Worm (Caenorhabditis elegans) whole organism, L1 larva: Measurements from ENCODE around the gene snap-1.

Source experiments
- C04F5.9 ChIP-seq: sonication (generic microtip); optimal IDR thresholded peaks from 2 replicates; lab custom pipeline; 2016; ENCODE audit warnings: missing genetic modification characterization, missing compliant biosample characterization
- C16A3.4 ChIP-seq: fragments of 150-350 bp; optimal IDR thresholded peaks from 2 replicates; lab custom pipeline; 2014; ENCODE audit warnings: missing biosample characterization, missing genetic modification characterization
- C34B4.2 ChIP-seq: sonication (generic microtip); optimal IDR thresholded peaks from 2 replicates; lab custom pipeline; 2017; ENCODE audit warnings: mild to moderate bottlenecking, missing genetic modification characterization, missing compliant biosample characterization
- aha-1 ChIP-seq: fragments of 150-350 bp; optimal IDR thresholded peaks from 2 replicates; lab custom pipeline; 2014; ENCODE audit warnings: missing biosample characterization, missing genetic modification characterization
- alr-1 ChIP-seq: fragments of 200-800 bp; sonication (Bioruptor generic); optimal IDR thresholded peaks from 2 replicates; lab custom pipeline; 2018; ENCODE audit warnings: borderline replicate concordance, mild to moderate bottlenecking, missing genetic modification characterization, missing compliant biosample characterization
- aly-2 ChIP-seq: fragments of 150-350 bp; optimal IDR thresholded peaks from 2 replicates; lab custom pipeline; 2014; ENCODE audit warnings: missing biosample characterization, missing genetic modification characterization
- blmp-1 ChIP-seq: fragments of 150-350 bp; optimal IDR thresholded peaks from 2 replicates; lab custom pipeline; 2014; ENCODE audit warnings: missing biosample characterization, missing genetic modification characterization
- ceh-82 ChIP-seq, 3 experiments: fragments of 150-350 bp in 1 of 3; sonication (generic microtip) in 2 of 3; optimal IDR thresholded peaks; 2 replicates each; lab custom pipeline; 2014 to 2017; ENCODE audit warnings: missing biosample characterization in 3 of 3, missing genetic modification characterization in 3 of 3
- dpl-1 ChIP-seq, 3 experiments: fragments of 150-350 bp in 2 of 3; sonication (generic microtip) in 1 of 3; optimal IDR thresholded peaks; 2 replicates each; lab custom pipeline; 2014 to 2017; ENCODE audit warnings: missing biosample characterization in 3 of 3, missing genetic modification characterization in 3 of 3, missing genetic modification reagents in 3 of 3
- dsc-1 ChIP-seq: sonication (generic microtip); optimal IDR thresholded peaks from 2 replicates; lab custom pipeline; 2016; ENCODE audit warnings: mild to moderate bottlenecking, missing genetic modification characterization, missing compliant biosample characterization
- efl-1 ChIP-seq, 4 experiments: fragments of 150-350 bp; optimal IDR thresholded peaks in 3 of 4; peaks in 1 of 4; 1 replicate in 1 of 4; 2 replicates in 3 of 4; lab custom pipeline; 2014; ENCODE audit warnings: missing biosample characterization in 2 of 4, missing genetic modification characterization in 2 of 4, missing genetic modification reagents in 2 of 4
- egl-13 ChIP-seq: sonication (generic microtip); optimal IDR thresholded peaks from 2 replicates; lab custom pipeline; 2016; ENCODE audit warnings: missing genotype, missing genetic modification reagents, missing genetic modification characterization, missing compliant biosample characterization
- elt-3 ChIP-seq, 6 experiments: fragments of 150-350 bp in 1 of 6; sonication (generic microtip); optimal IDR thresholded peaks; 2 replicates each; lab custom pipeline; 2017 to 2018; ENCODE audit warnings: missing biosample characterization in 6 of 6, missing genetic modification characterization in 6 of 6, inconsistent platforms in 1 of 6
- ets-5 ChIP-seq: fragments of 200-800 bp; sonication (Bioruptor generic); IDR thresholded peaks from 2 replicates; pipeline ENCODE4 v1.3.6; 2022; ENCODE audit warnings: missing genetic modification characterization, missing compliant biosample characterization
- fkh-10 ChIP-seq: sonication (generic microtip); optimal IDR thresholded peaks from 2 replicates; lab custom pipeline; 2017; ENCODE audit warnings: missing biosample characterization, missing genetic modification reagents, missing genetic modification characterization
- fkh-4 ChIP-seq: sonication (generic microtip); optimal IDR thresholded peaks from 2 replicates; lab custom pipeline; 2016; ENCODE audit warnings: missing compliant biosample characterization, missing genetic modification characterization, borderline replicate concordance
- fos-1 ChIP-seq: fragments of 150-350 bp; optimal IDR thresholded peaks from 2 replicates; lab custom pipeline; 2014; ENCODE audit warnings: missing biosample characterization, missing genetic modification characterization
- irx-1 ChIP-seq: sonication (generic microtip); optimal IDR thresholded peaks from 2 replicates; lab custom pipeline; 2016; ENCODE audit warnings: missing genetic modification characterization, missing compliant biosample characterization
- jun-1 ChIP-seq: fragments of 150-350 bp; optimal IDR thresholded peaks from 2 replicates; lab custom pipeline; 2014; ENCODE audit warnings: missing biosample characterization, missing genetic modification reagents, missing genetic modification characterization
- lin-13 ChIP-seq: fragments of 150-350 bp; optimal IDR thresholded peaks from 2 replicates; lab custom pipeline; 2014; ENCODE audit warnings: missing biosample characterization, missing genetic modification reagents, missing genetic modification characterization
- lin-14 ChIP-seq: fragments of 200-800 bp; sonication (Bioruptor generic); optimal IDR thresholded peaks from 2 replicates; lab custom pipeline; 2018; ENCODE audit warnings: mild to moderate bottlenecking, missing genetic modification characterization, moderate library complexity, missing compliant biosample characterization
- lin-15B ChIP-seq: fragments of 150-350 bp; sonication (generic microtip); optimal IDR thresholded peaks from 3 replicates; lab custom pipeline; 2014; ENCODE audit warnings: missing biosample characterization, missing genetic modification characterization
- lin-35 ChIP-seq, 2 experiments: fragments of 150-350 bp; optimal IDR thresholded peaks; 2 replicates each; lab custom pipeline; 2014; ENCODE audit warnings: missing biosample characterization in 2 of 2, missing genetic modification characterization in 2 of 2, missing genetic modification reagents in 2 of 2
- lin-39 ChIP-seq: fragments of 150-350 bp; optimal IDR thresholded peaks from 2 replicates; lab custom pipeline; 2014; ENCODE audit warnings: missing biosample characterization, missing genetic modification reagents, missing genetic modification characterization
- mdl-1 ChIP-seq, 2 experiments: fragments of 150-350 bp; optimal IDR thresholded peaks; 2 replicates each; lab custom pipeline; 2014 to 2017; ENCODE audit warnings: missing biosample characterization in 2 of 2, missing genetic modification characterization in 2 of 2, inconsistent platforms in 1 of 2
- mef-2 ChIP-seq: fragments of 150-350 bp; optimal IDR thresholded peaks from 2 replicates; lab custom pipeline; 2014; ENCODE audit warnings: missing biosample characterization, missing genetic modification characterization
- mep-1 ChIP-seq: fragments of 150-350 bp; optimal IDR thresholded peaks from 2 replicates; lab custom pipeline; 2014; ENCODE audit warnings: missing biosample characterization, missing genetic modification characterization
- nhr-20 ChIP-seq: sonication (generic microtip); optimal IDR thresholded peaks from 2 replicates; lab custom pipeline; 2016; ENCODE audit warnings: mild to moderate bottlenecking, missing genetic modification characterization, missing compliant biosample characterization
- nhr-71 ChIP-seq: sonication (generic microtip); optimal IDR thresholded peaks from 2 replicates; lab custom pipeline; 2016; ENCODE audit warnings: mild to moderate bottlenecking, missing genetic modification characterization, moderate library complexity, missing compliant biosample characterization
- nhr-76 ChIP-seq: sonication (generic microtip); optimal IDR thresholded peaks from 2 replicates; lab custom pipeline; 2017; ENCODE audit warnings: missing biosample characterization, missing genetic modification characterization
- nhr-77 ChIP-seq: fragments of 150-350 bp; optimal IDR thresholded peaks from 2 replicates; lab custom pipeline; 2014; ENCODE audit warnings: missing biosample characterization, missing genetic modification characterization
- pqm-1 ChIP-seq: sonication (generic microtip); optimal IDR thresholded peaks from 3 replicates; lab custom pipeline; 2017; ENCODE audit warnings: missing biosample characterization, missing genetic modification characterization
- rnt-1 ChIP-seq: sonication (generic microtip); optimal IDR thresholded peaks from 2 replicates; lab custom pipeline; 2016; ENCODE audit warnings: mild to moderate bottlenecking, missing genetic modification characterization, moderate library complexity, missing compliant biosample characterization
- skn-1 ChIP-seq: fragments of 150-350 bp; optimal IDR thresholded peaks from 2 replicates; lab custom pipeline; 2014; ENCODE audit warnings: missing biosample characterization, missing genetic modification characterization
- snu-23 ChIP-seq: sonication (generic microtip); optimal IDR thresholded peaks from 2 replicates; lab custom pipeline; 2016; ENCODE audit warnings: missing genetic modification characterization, missing compliant biosample characterization
- sox-4 ChIP-seq: sonication (generic microtip); optimal IDR thresholded peaks from 2 replicates; lab custom pipeline; 2016; ENCODE audit warnings: missing genetic modification characterization, missing compliant biosample characterization
- sptf-1 ChIP-seq: fragments of 150-350 bp; optimal IDR thresholded peaks from 2 replicates; lab custom pipeline; 2014; ENCODE audit warnings: missing biosample characterization, missing genetic modification characterization
- swsn-7 ChIP-seq: sonication (generic microtip); optimal IDR thresholded peaks from 2 replicates; lab custom pipeline; 2016; ENCODE audit warnings: missing genetic modification characterization, missing compliant biosample characterization
- tbx-2 ChIP-seq: sonication (generic microtip); optimal IDR thresholded peaks from 2 replicates; lab custom pipeline; 2016; ENCODE audit warnings: missing genetic modification characterization, missing compliant biosample characterization
- tlp-1 ChIP-seq: fragments of 150-350 bp; optimal IDR thresholded peaks from 2 replicates; lab custom pipeline; 2014; ENCODE audit warnings: missing biosample characterization, missing genetic modification characterization
- unc-30 ChIP-seq: sonication (generic microtip); optimal IDR thresholded peaks from 2 replicates; lab custom pipeline; 2017; ENCODE audit warnings: missing biosample characterization, missing genetic modification characterization
- unc-62 ChIP-seq: fragments of 150-350 bp; optimal IDR thresholded peaks from 2 replicates; lab custom pipeline; 2014; ENCODE audit warnings: missing biosample characterization, missing genetic modification reagents, missing genetic modification characterization
- unc-98 ChIP-seq: fragments of 200-800 bp; sonication (Bioruptor generic); IDR thresholded peaks from 2 replicates; pipeline ENCODE4 v1.3.6; 2022; ENCODE audit warnings: missing genetic modification characterization, missing compliant biosample characterization
- zag-1 ChIP-seq: fragments of 150-350 bp; optimal IDR thresholded peaks from 2 replicates; lab custom pipeline; 2014; ENCODE audit warnings: missing biosample characterization, missing genetic modification characterization
- ztf-11 ChIP-seq, 2 experiments: sonication (generic microtip); optimal IDR thresholded peaks; 2 replicates each; lab custom pipeline; 2016 to 2017; ENCODE audit warnings: missing genetic modification characterization in 2 of 2, missing biosample characterization in 1 of 2, missing compliant biosample characterization in 1 of 2
- ztf-4 ChIP-seq: fragments of 150-350 bp; optimal IDR thresholded peaks from 2 replicates; lab custom pipeline; 2014; ENCODE audit warnings: missing biosample characterization, missing genetic modification characterization

Gene snap-1

DNA sequence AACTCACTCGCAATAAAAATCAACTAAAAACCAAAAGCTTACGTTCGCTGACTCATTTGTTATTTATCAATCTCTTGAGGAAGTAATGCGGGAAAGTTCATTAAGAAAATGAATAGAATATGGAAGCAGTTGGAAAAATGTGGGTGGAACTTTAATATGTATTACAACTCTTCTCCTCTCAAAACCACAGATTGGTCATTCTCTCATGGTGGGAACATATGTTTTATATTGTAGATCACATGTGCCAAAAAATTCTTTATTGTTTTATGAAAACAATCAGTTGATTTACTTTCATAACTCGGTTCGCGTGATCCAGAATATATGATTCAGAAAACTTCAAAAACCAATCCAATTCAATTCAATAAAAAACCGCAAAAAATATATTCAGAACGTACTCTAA is 41.3 kb downstream of the snap-1 start:
- no peak for TF ChIP-seq snu-23
- no peak for TF ChIP-seq nhr-76 (tag; lab: Kevin White, UChicago)
- TF ChIP-seq fkh-4: peak; percentile 69
- TF ChIP-seq unc-98: no peak
- no peak for TF ChIP-seq nhr-71 (tag; lab: Kevin White, UChicago)
- TF ChIP-seq dpl-1 (GFP tag; optimal IDR thresholded peaks at IDR 0.05; lab: Kevin White, UChicago): no peak
- TF ChIP-seq unc-30: no peak
- no peak for TF ChIP-seq sptf-1 (tag; lab: Kevin White, UChicago)
- peak; percentile 91 for TF ChIP-seq dsc-1 (tag; lab: Kevin White, UChicago)
- TF ChIP-seq lin-13: no peak
- no peak for TF ChIP-seq jun-1 (tag; lab: Kevin White, UChicago)
- no peak for TF ChIP-seq C04F5.9 (tag; lab: Kevin White, UChicago)
- TF ChIP-seq tlp-1 (tag; lab: Kevin White, UChicago): no peak
- TF ChIP-seq mef-2 (tag; lab: Kevin White, UChicago): no peak
- TF ChIP-seq aha-1 (tag; lab: Kevin White, UChicago): no peak
- TF ChIP-seq egl-13 (tag; lab: Kevin White, UChicago): no peak

DNA sequence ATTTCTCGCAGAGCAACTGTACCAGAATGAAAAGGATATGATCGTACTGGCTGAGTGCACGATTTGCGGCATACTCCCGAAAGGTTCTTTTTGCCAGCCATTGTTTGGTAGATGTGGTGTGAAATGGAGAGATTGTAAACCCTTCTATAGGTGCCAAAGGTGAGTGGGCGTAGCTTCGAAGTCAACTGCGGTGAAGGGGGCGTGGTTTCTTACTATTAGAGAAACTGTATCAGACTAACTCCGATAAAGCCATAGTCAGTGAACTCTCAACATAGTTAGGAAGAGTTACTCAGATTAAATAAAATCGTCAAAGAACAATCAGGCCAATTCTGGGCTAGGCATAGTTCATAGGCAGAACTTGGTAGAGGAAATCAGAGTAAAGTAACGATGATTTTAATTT is 46.9 kb downstream of the snap-1 start, which contains the start of gene F20D6.9:
Gene F20D6.9 (minus strand): TSS at position 101 of the 400 bp plus-strand sequence.
- TF ChIP-seq C16A3.4 (tag; lab: Kevin White, UChicago): no peak

DNA sequence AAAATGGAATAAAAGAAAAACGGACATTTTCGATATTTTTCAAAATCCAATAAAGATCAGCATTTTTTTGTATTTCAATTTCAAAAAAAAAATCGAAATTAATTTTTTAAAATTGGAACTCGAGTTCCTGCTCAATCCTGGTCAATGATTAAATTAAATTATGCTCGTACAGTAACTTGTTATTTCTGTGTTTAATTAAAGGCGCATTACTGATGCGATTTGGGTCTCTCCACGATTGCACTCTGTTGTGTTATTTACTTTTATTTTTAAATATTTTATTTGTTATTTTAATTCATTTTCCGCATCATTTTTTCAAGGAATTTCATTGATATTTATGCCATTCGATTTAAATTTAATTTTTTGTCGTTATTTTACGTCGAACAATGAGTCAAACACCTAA is 47.9 kb downstream of the snap-1 start:
- TF ChIP-seq tbx-2 (tag; lab: Kevin White, UChicago): no peak
- TF ChIP-seq zag-1 (tag; lab: Kevin White, UChicago): no peak
- no peak for TF ChIP-seq ztf-4 (tag; lab: Kevin White, UChicago)
- TF ChIP-seq aly-2 (tag; lab: Kevin White, UChicago): no peak
- TF ChIP-seq fkh-10 (GFP tag; lab: Kevin White, UChicago): no peak
- TF ChIP-seq jun-1 (tag; lab: Kevin White, UChicago): no peak
- TF ChIP-seq lin-35 (GFP tag; optimal IDR thresholded peaks at IDR 0.05; lab: Kevin White, UChicago): no peak
- TF ChIP-seq pqm-1 (tag; lab: Kevin White, UChicago): no peak
- no peak for TF ChIP-seq lin-39
- no peak for TF ChIP-seq snu-23
- no peak for TF ChIP-seq ceh-82 (tag; optimal IDR thresholded peaks at IDR 0.05; lab: Kevin White, UChicago)
- TF ChIP-seq mdl-1 (tag; optimal IDR thresholded peaks at IDR 0.05; lab: Kevin White, UChicago): no peak
- no peak for TF ChIP-seq nhr-20

DNA sequence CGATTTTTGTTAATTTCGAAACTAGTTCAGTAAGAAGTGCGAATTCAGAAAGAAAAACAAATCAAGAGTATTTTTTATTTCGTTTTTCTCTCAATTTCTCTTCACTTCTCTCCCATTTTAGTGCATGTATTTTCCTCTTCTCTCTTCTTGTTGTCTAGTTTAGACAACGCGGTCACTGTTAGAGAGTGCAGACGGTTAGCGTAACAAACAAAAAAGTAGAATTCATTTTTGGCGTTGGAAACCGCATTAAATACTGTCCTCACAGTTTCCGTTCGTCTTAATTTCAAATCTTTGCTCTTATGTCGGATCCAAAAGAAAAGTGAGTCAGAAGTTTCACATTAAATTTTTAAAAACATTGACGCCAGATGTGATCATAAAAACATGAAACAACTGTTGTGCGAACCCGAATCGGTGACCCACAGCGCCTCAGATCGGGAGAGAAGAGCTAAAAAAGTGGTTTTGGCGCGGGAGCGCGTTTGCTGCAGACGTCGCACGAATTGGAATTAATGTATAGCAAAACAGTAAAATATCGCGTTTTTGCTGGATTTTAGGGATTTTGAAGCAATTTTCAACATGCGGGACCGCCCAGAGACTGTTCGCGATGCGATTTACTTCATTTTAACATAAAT is 48.6 kb downstream of the snap-1 start, which contains the start of gene srp-7:
Gene srp-7 (plus strand): TSS at position 213 of the 629 bp plus-strand sequence.
- TF ChIP-seq tbx-2 (tag; lab: Kevin White, UChicago): no peak
- TF ChIP-seq nhr-77 (tag; lab: Kevin White, UChicago): no peak
- no peak for TF ChIP-seq C34B4.2
- peak in 1 of 3 experiments; percentile 28 for TF ChIP-seq ceh-82 (tag; optimal IDR thresholded peaks at IDR 0.05; lab: Kevin White, UChicago)
- TF ChIP-seq dsc-1 (tag; lab: Kevin White, UChicago): no peak
- TF ChIP-seq egl-13 (tag; lab: Kevin White, UChicago): no peak
- no peak for TF ChIP-seq mdl-1 (tag; optimal IDR thresholded peaks at IDR 0.05; lab: Kevin White, UChicago)
- TF ChIP-seq ztf-11 (tag; optimal IDR thresholded peaks at IDR 0.05; lab: Kevin White, UChicago): no peak
- no peak for TF ChIP-seq fos-1 (tag; lab: Kevin White, UChicago)
- no peak for TF ChIP-seq irx-1 (tag; lab: Kevin White, UChicago)
- TF ChIP-seq rnt-1: peak; percentile 58
- TF ChIP-seq unc-62: no peak
- TF ChIP-seq unc-98: peak; percentile 42; the same call in 1 of the 2 replicates
- no peak for TF ChIP-seq lin-39
- TF ChIP-seq skn-1 (tag; lab: Kevin White, UChicago): no peak
- no peak for TF ChIP-seq tlp-1 (tag; lab: Kevin White, UChicago)
- peak; percentile 32 for TF ChIP-seq nhr-71 (tag; lab: Kevin White, UChicago)
- no peak for TF ChIP-seq ets-5
- no peak for TF ChIP-seq elt-3 (tag; optimal IDR thresholded peaks at IDR 0.05; lab: Kevin White, UChicago)
- peak; percentile 68 for TF ChIP-seq lin-14 (GFP tag; lab: Kevin White, UChicago)
- no peak for TF ChIP-seq nhr-76 (tag; lab: Kevin White, UChicago)
- TF ChIP-seq efl-1 (optimal IDR thresholded peaks at IDR 0.05; lab: Kevin White, UChicago): no peak
- TF ChIP-seq efl-1 (GFP tag; optimal IDR thresholded peaks at IDR 0.05 in 1 of 2; lab: Kevin White, UChicago): no peak
- peak; percentile 34 for TF ChIP-seq mep-1 (tag; lab: Kevin White, UChicago)
- TF ChIP-seq sox-4 (tag; lab: Kevin White, UChicago): no peak
- no peak for TF ChIP-seq fkh-10 (GFP tag; lab: Kevin White, UChicago)
- no peak for TF ChIP-seq alr-1
- peak; percentile 56 for TF ChIP-seq blmp-1 (tag; lab: Kevin White, UChicago)
- no peak for TF ChIP-seq C16A3.4 (tag; lab: Kevin White, UChicago)
- TF ChIP-seq lin-15B: no peak
- TF ChIP-seq swsn-7 (tag; lab: Kevin White, UChicago): no peak
